Fruit fly (Drosophila melanogaster) whole organism, embryonic: ENCODE measurements around the gene hiro.

Experiments used
- B-H1 ChIP-seq: fragments of 200-800 bp; sonication (Bioruptor generic); IDR thresholded peaks from 3 replicates; pipeline ENCODE4 v1.3.6; 2022; ENCODE audit warnings: missing biosample characterization, missing genetic modification characterization
- CG10565 ChIP-seq: fragments of 200-800 bp; sonication (Bioruptor generic); optimal IDR thresholded peaks from 3 replicates; lab custom pipeline; 2016; ENCODE audit warnings: missing biosample characterization, mild to moderate bottlenecking, missing genetic modification characterization
- CG12391 ChIP-seq: fragments of 200-800 bp; sonication (Bioruptor generic); optimal IDR thresholded peaks from 3 replicates; lab custom pipeline; 2018; ENCODE audit warnings: missing biosample characterization, mild to moderate bottlenecking, missing genetic modification characterization, moderate library complexity
- CG7987 ChIP-seq: fragments of 200-800 bp; sonication (Bioruptor generic); optimal IDR thresholded peaks from 2 replicates; lab custom pipeline; 2018; ENCODE audit warnings: missing biosample characterization, mild to moderate bottlenecking, missing genetic modification characterization, moderate library complexity
- cas ChIP-seq: fragments of 200-800 bp; sonication (Bioruptor generic); IDR thresholded peaks from 2 replicates; pipeline ENCODE4 v1.3.6; 2022; ENCODE audit warnings: missing biosample characterization, missing genetic modification characterization
- da ChIP-seq: fragments of 200-800 bp; sonication (Bioruptor generic); optimal IDR thresholded peaks from 2 replicates; lab custom pipeline; 2016; ENCODE audit warnings: missing biosample characterization, missing genetic modification characterization
- grn ChIP-seq: fragments of 200-800 bp; sonication (Bioruptor generic); optimal IDR thresholded peaks from 3 replicates; lab custom pipeline; 2017; ENCODE audit warnings: missing biosample characterization, missing genetic modification characterization
- phol ChIP-seq: fragments of 200-800 bp; sonication (Bioruptor generic); optimal IDR thresholded peaks from 3 replicates; lab custom pipeline; 2018; ENCODE audit warnings: missing biosample characterization, mild to moderate bottlenecking, missing genetic modification characterization, moderate library complexity
- salm ChIP-seq: fragments of 200-800 bp; sonication (Bioruptor generic); optimal IDR thresholded peaks from 2 replicates; lab custom pipeline; 2018; ENCODE audit warnings: missing biosample characterization, mild to moderate bottlenecking, missing genetic modification characterization
- slbo ChIP-seq: fragments of 200-800 bp; sonication (Bioruptor generic); IDR thresholded peaks from 2 replicates; pipeline ENCODE4 v1.3.6; 2022; ENCODE audit warnings: missing biosample characterization, missing genetic modification characterization

- TF ChIP-seq slbo (no peak), salm (no peak), CG10565 (GFP tag; lab: Kevin White, UChicago) (no peak), B-H1 (GFP tag; lab: Robert Waterston, UW) (no peak), grn (GFP tag; lab: Kevin White, UChicago) (no peak), phol (tag; lab: Kevin White, UChicago) (no peak), cas (GFP tag; lab: Robert Waterston, UW) (no peak), da (GFP tag; lab: Kevin White, UChicago) (no peak), CG7987 (GFP tag; lab: Kevin White, UChicago) (no peak), CG12391 (tag; lab: Kevin White, UChicago) (no peak)
Observed at dm6 chr3L:731469-731868, 43.7 kb upstream of the hiro start.
